Worm (Caenorhabditis elegans) whole organism, midembryonic: ENCODE data around the gene srz-32.

Source experiments
- cog-1 ChIP-seq: sonication (generic microtip); optimal IDR thresholded peaks from 2 replicates; lab custom pipeline; 2016; ENCODE audit warnings: missing genetic modification characterization, missing compliant biosample characterization
- flt-1 ChIP-seq: fragments of 200-800 bp; sonication (Bioruptor generic); IDR thresholded peaks from 2 replicates; pipeline ENCODE4 v1.3.6; 2022; ENCODE audit warnings: missing genetic modification characterization, missing compliant biosample characterization
- klf-2 ChIP-seq: fragments of 200-800 bp; sonication (Bioruptor generic); conservative IDR thresholded peaks from 2 replicates; pipeline ENCODE4 v1.3.6; 2022; ENCODE audit warnings: missing genetic modification reagents, missing genetic modification characterization, missing compliant biosample characterization
- tab-1 ChIP-seq: fragments of 200-800 bp; sonication (Bioruptor generic); IDR thresholded peaks from 2 replicates; pipeline ENCODE4 v1.3.6; 2022; ENCODE audit warnings: missing genetic modification characterization, missing compliant biosample characterization
- ztf-23 ChIP-seq: fragments of 200-800 bp; sonication (Bioruptor generic); IDR thresholded peaks from 2 replicates; pipeline ENCODE4 v1.3.6; 2022; ENCODE audit warnings: missing genetic modification reagents, missing genetic modification characterization, missing compliant biosample characterization
- ztf-29 ChIP-seq: fragments of 200-800 bp; sonication (Bioruptor generic); IDR thresholded peaks from 2 replicates; pipeline ENCODE4 v1.3.6; 2022; ENCODE audit warnings: missing genetic modification reagents, missing genetic modification characterization, missing compliant biosample characterization

DNA sequence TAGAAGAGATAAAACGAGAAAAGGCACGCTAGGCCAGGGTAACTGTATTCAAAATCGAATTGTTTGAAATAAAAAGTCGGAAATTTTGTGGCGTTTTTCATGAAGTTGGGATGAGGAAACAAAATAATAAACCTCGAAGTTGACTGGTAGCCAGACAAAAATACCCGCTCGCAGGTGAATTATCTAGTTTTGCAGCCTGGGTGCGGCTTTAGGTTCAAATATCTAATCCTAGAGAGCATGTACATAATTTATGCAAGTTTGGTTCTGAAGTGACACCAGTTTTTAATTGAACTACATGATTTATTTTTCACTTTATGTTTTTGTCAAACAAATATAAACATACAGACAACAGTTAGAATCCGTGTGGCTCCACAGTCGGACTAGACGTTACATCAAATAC, 45.6 kb downstream of the srz-32 start, which contains the start of gene srz-37:
- TF ChIP-seq ztf-29 (GFP tag; lab: Robert Waterston, UW) (no peak), ztf-23 (GFP tag; lab: Robert Waterston, UW) (no peak), klf-2 (GFP tag; lab: Robert Waterston, UW) (no peak), flt-1 (GFP tag; lab: Robert Waterston, UW) (no peak), tab-1 (no peak), cog-1 (tag; lab: Kevin White, UChicago) (no peak)
